Fruit fly (Drosophila melanogaster) Kc167 (cell line): Measurements from ENCODE around the gene Dpp10.

Source experiments
- Sin3A ChIP-seq: fragments of >200 bp; optimal IDR thresholded peaks from 2 replicates; lab custom pipeline; 2018; ENCODE audit warnings: missing external identifiers
- psq ChIP-seq: fragments of >200 bp; optimal IDR thresholded peaks from 2 replicates; lab custom pipeline; 2017; ENCODE audit warnings: missing external identifiers
- ttk ChIP-seq: sonication (Bioruptor generic); optimal IDR thresholded peaks from 2 replicates; lab custom pipeline; 2017; ENCODE audit warnings: missing external identifiers

DNA sequence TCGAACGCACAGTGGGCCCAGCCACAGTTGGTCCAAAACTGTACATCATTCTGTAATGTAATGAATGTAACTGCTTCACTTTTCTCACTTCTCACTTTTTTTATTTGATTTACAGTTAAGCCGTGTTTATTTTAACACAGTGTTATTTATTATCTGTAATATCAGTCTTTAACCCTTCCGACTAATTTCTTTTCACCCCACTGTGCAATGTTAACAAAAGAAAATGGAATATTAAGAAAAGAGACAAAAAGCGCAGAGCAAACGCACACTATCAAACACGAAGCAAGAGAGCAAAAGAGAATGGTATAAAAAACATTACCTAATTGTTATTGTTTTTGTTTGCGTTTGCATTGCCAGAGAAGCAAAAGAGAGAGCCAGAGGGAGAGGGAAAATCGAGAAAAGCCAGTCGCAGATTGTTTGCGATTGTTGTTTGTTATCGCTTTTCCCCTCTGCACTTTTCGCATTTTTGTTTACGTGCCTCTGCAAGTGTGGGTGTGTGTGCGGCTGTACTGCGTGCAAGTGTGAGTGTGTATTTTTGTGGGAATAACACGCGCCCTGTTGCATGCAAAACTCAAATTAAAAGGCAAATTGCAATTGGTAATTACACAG lies 46.3 kb upstream of the Dpp10 start:
- TF ChIP-seq psq (lab: Kevin White, UChicago) (no peak), Sin3A (lab: Kevin White, UChicago) (no peak), ttk (no peak)
